Fruit fly (Drosophila melanogaster) whole organism, embryonic: ENCODE results near the gene Prim2.

Source experiments
- Adf1 ChIP-seq: fragments of 200-800 bp; sonication (Bioruptor generic); IDR thresholded peaks from 2 replicates; pipeline ENCODE4 v1.3.6; 2022; ENCODE audit warnings: missing biosample characterization, missing genetic modification characterization
- Bgb ChIP-seq: fragments of 200-800 bp; sonication (Bioruptor generic); IDR thresholded peaks from 2 replicates; pipeline ENCODE4 v1.3.6; 2022; ENCODE audit warnings: missing biosample characterization, missing genetic modification characterization; ENCODE audit not compliant: partially characterized antibody
- CG10147 ChIP-seq: fragments of 200-800 bp; sonication (Bioruptor generic); optimal IDR thresholded peaks from 2 replicates; lab custom pipeline; 2019; ENCODE audit warnings: missing biosample characterization, mild to moderate bottlenecking, missing genetic modification characterization, moderate library complexity
- CG10543 ChIP-seq: fragments of 200-800 bp; sonication (Bioruptor generic); optimal IDR thresholded peaks from 3 replicates; lab custom pipeline; 2017; ENCODE audit warnings: missing biosample characterization, mild to moderate bottlenecking, missing genetic modification characterization, moderate library complexity
- CG13424 ChIP-seq: fragments of 200-800 bp; sonication (Bioruptor generic); optimal IDR thresholded peaks from 2 replicates; lab custom pipeline; 2019; ENCODE audit warnings: missing biosample characterization, mild to moderate bottlenecking, missing genetic modification characterization, moderate library complexity
- CG13775 ChIP-seq: fragments of 200-800 bp; sonication (Bioruptor generic); optimal IDR thresholded peaks from 3 replicates; lab custom pipeline; 2017; ENCODE audit warnings: missing biosample characterization, mild to moderate bottlenecking, missing genetic modification characterization
- CG15514 ChIP-seq: fragments of 200-800 bp; sonication (Bioruptor generic); optimal IDR thresholded peaks from 3 replicates; lab custom pipeline; 2017; ENCODE audit warnings: missing biosample characterization, missing genetic modification characterization, mild to moderate bottlenecking, moderate library complexity, missing genetic modification reagents
- CG16813 ChIP-seq: fragments of 200-800 bp; sonication (Bioruptor generic); IDR thresholded peaks from 3 replicates; pipeline ENCODE4 v1.3.6; 2022; ENCODE audit warnings: missing biosample characterization, missing genetic modification characterization; ENCODE audit not compliant: partially characterized antibody
- CG16815 ChIP-seq: fragments of 200-800 bp; sonication (Bioruptor generic); optimal IDR thresholded peaks from 3 replicates; lab custom pipeline; 2017; ENCODE audit warnings: missing biosample characterization, mild to moderate bottlenecking, missing genetic modification characterization
- CG17361 ChIP-seq: fragments of 200-800 bp; sonication (Bioruptor generic); IDR thresholded peaks from 3 replicates; pipeline ENCODE4 v1.3.6; 2022; ENCODE audit warnings: missing biosample characterization, missing genetic modification characterization
- CG34224 ChIP-seq: fragments of 200-800 bp; sonication (Bioruptor generic); IDR thresholded peaks from 3 replicates; pipeline ENCODE4 v1.3.6; 2022; ENCODE audit warnings: missing biosample characterization, missing genetic modification characterization; ENCODE audit not compliant: partially characterized antibody
- CG34422 ChIP-seq: fragments of 200-800 bp; sonication (Bioruptor generic); IDR thresholded peaks from 3 replicates; pipeline ENCODE4 v1.3.6; 2022; ENCODE audit warnings: missing biosample characterization, missing genetic modification characterization
- CG4360 ChIP-seq: fragments of 200-800 bp; sonication (Bioruptor generic); IDR thresholded peaks from 2 replicates; pipeline ENCODE4 v1.3.6; 2022; ENCODE audit warnings: missing biosample characterization, missing genetic modification characterization
- CG7271 ChIP-seq: fragments of 200-800 bp; sonication (Bioruptor generic); optimal IDR thresholded peaks from 2 replicates; lab custom pipeline; 2018; ENCODE audit warnings: missing biosample characterization, mild to moderate bottlenecking, missing genetic modification characterization, moderate library complexity
- CG8290 ChIP-seq, 3 experiments: fragments of 200-800 bp; sonication (Bioruptor generic); optimal IDR thresholded peaks; 2 replicates each; lab custom pipeline; 2016 to 2019; ENCODE audit warnings: missing biosample characterization in 3 of 3, missing genetic modification characterization in 3 of 3, mild to moderate bottlenecking in 2 of 3, moderate library complexity in 1 of 3
- CG9797 ChIP-seq: fragments of 200-800 bp; sonication (Bioruptor generic); optimal IDR thresholded peaks from 3 replicates; lab custom pipeline; 2018; ENCODE audit warnings: missing biosample characterization, mild to moderate bottlenecking, missing genetic modification characterization
- Dbx ChIP-seq: fragments of 200-800 bp; sonication (Bioruptor generic); IDR thresholded peaks from 3 replicates; pipeline ENCODE4 v1.3.6; 2022; ENCODE audit warnings: missing biosample characterization, missing genetic modification characterization
- Doc3 ChIP-seq: fragments of 200-800 bp; sonication (Bioruptor generic); IDR thresholded peaks from 3 replicates; pipeline ENCODE4 v1.3.6; 2022; ENCODE audit warnings: missing biosample characterization, missing genetic modification characterization; ENCODE audit not compliant: partially characterized antibody
- Drgx ChIP-seq: fragments of 200-800 bp; sonication (Bioruptor generic); IDR thresholded peaks from 2 replicates; pipeline ENCODE4 v1.3.6; 2022; ENCODE audit warnings: missing biosample characterization, missing genetic modification characterization
- Gug ChIP-seq: fragments of 200-800 bp; sonication (Bioruptor generic); IDR thresholded peaks from 4 replicates; pipeline ENCODE4 v1.3.6; 2022; ENCODE audit warnings: missing biosample characterization, missing genetic modification characterization
- HLH4C ChIP-seq: fragments of 200-800 bp; sonication (Bioruptor generic); IDR thresholded peaks from 3 replicates; pipeline ENCODE4 v1.3.6; 2022; ENCODE audit warnings: missing biosample characterization, missing genetic modification characterization; ENCODE audit not compliant: partially characterized antibody
- HLH54F ChIP-seq: fragments of 200-800 bp; sonication (Bioruptor generic); optimal IDR thresholded peaks from 3 replicates; lab custom pipeline; 2016; ENCODE audit warnings: missing biosample characterization, missing genetic modification characterization
- Hmr ChIP-seq: fragments of 200-800 bp; sonication (Bioruptor generic); optimal IDR thresholded peaks from 3 replicates; lab custom pipeline; 2017; ENCODE audit warnings: mild to moderate bottlenecking, missing biosample characterization, missing genetic modification reagents, missing genetic modification characterization
- Lhr ChIP-seq: fragments of 200-800 bp; sonication (Bioruptor generic); optimal IDR thresholded peaks from 3 replicates; lab custom pipeline; 2017; ENCODE audit warnings: mild to moderate bottlenecking, missing biosample characterization, missing genetic modification reagents, missing genetic modification characterization
- Med ChIP-seq: fragments of 200-800 bp; sonication (Bioruptor generic); peaks from one replicate; lab custom pipeline; 2016; ENCODE audit warnings: missing biosample characterization, missing genetic modification characterization, mild to moderate bottlenecking, inconsistent platforms, moderate library complexity
- Optix ChIP-seq: fragments of 200-800 bp; sonication (Bioruptor generic); IDR thresholded peaks from 3 replicates; pipeline ENCODE4 v1.3.6; 2022; ENCODE audit warnings: missing biosample characterization, missing genetic modification characterization
- Pdp1 ChIP-seq, 2 experiments: fragments of 200-800 bp; sonication (Bioruptor generic); optimal IDR thresholded peaks; 3 replicates each; lab custom pipeline; 2016; ENCODE audit warnings: missing biosample characterization in 2 of 2, missing genetic modification characterization in 2 of 2, mild to moderate bottlenecking in 1 of 2, moderate library complexity in 1 of 2
- ac ChIP-seq: fragments of 200-800 bp; sonication (Bioruptor generic); optimal IDR thresholded peaks from 3 replicates; lab custom pipeline; 2017; ENCODE audit warnings: missing biosample characterization, mild to moderate bottlenecking, missing genetic modification characterization
- amos ChIP-seq: fragments of 200-800 bp; sonication (Bioruptor generic); IDR thresholded peaks from 2 replicates; pipeline ENCODE4 v1.3.6; 2022; ENCODE audit warnings: missing biosample characterization, missing genetic modification characterization; ENCODE audit not compliant: partially characterized antibody
- ara ChIP-seq: fragments of 200-800 bp; sonication (Bioruptor generic); IDR thresholded peaks from 2 replicates; pipeline ENCODE4 v1.3.6; 2022; ENCODE audit warnings: missing biosample characterization, missing genetic modification characterization
- bab2 ChIP-seq: fragments of 200-800 bp; sonication (Bioruptor generic); optimal IDR thresholded peaks from 2 replicates; lab custom pipeline; 2016; ENCODE audit warnings: missing biosample characterization, missing genetic modification characterization
- br ChIP-seq: fragments of >200 bp; optimal IDR thresholded peaks from 2 replicates; lab custom pipeline; 2017
- ci ChIP-seq: fragments of 200-800 bp; sonication (Bioruptor generic); IDR thresholded peaks from 3 replicates; pipeline ENCODE4 v1.3.6; 2022; ENCODE audit warnings: missing biosample characterization, missing genetic modification characterization
- ems ChIP-seq: fragments of 200-800 bp; sonication (Bioruptor generic); optimal IDR thresholded peaks from 3 replicates; lab custom pipeline; 2016; ENCODE audit warnings: missing biosample characterization, missing genetic modification characterization
- fd102C ChIP-seq: fragments of 200-800 bp; sonication (Bioruptor generic); optimal IDR thresholded peaks from 2 replicates; lab custom pipeline; 2018; ENCODE audit warnings: missing biosample characterization, mild to moderate bottlenecking, missing genetic modification characterization, moderate library complexity
- fd64A ChIP-seq: fragments of 200-800 bp; sonication (Bioruptor generic); optimal IDR thresholded peaks from 3 replicates; lab custom pipeline; 2018; ENCODE audit warnings: missing biosample characterization, mild to moderate bottlenecking, missing genetic modification characterization
- gfzf ChIP-seq: fragments of 200-800 bp; sonication (Bioruptor generic); optimal IDR thresholded peaks from 2 replicates; lab custom pipeline; 2016; ENCODE audit warnings: missing biosample characterization, mild to moderate bottlenecking, missing genetic modification characterization, moderate library complexity
- hb ChIP-seq: fragments of 200-800 bp; sonication (Bioruptor generic); IDR thresholded peaks from 3 replicates; pipeline ENCODE4 v1.3.6; 2022; ENCODE audit warnings: missing biosample characterization, missing genetic modification characterization; ENCODE audit not compliant: partially characterized antibody
- lab ChIP-seq: fragments of 200-800 bp; sonication (Bioruptor generic); optimal IDR thresholded peaks from 3 replicates; lab custom pipeline; 2017; ENCODE audit warnings: missing biosample characterization, missing genetic modification characterization, mild to moderate bottlenecking, moderate library complexity, missing genetic modification reagents
- nom ChIP-seq: fragments of 200-800 bp; sonication (Bioruptor generic); optimal IDR thresholded peaks from 2 replicates; lab custom pipeline; 2017; ENCODE audit warnings: missing biosample characterization, missing genetic modification characterization, mild to moderate bottlenecking, moderate library complexity, missing genetic modification reagents
- pnt ChIP-seq: fragments of 200-800 bp; sonication (Bioruptor generic); optimal IDR thresholded peaks from 3 replicates; lab custom pipeline; 2016; ENCODE audit warnings: missing biosample characterization, missing genetic modification characterization
- psq ChIP-seq: fragments of 200-800 bp; sonication (Bioruptor generic); optimal IDR thresholded peaks from 2 replicates; lab custom pipeline; 2017; ENCODE audit warnings: missing biosample characterization, missing genetic modification characterization
- rib ChIP-seq: fragments of 200-800 bp; sonication (Bioruptor generic); IDR thresholded peaks from 2 replicates; pipeline ENCODE4 v1.3.6; 2022; ENCODE audit warnings: missing biosample characterization, missing genetic modification characterization
- sd ChIP-seq: fragments of 200-800 bp; sonication (Bioruptor generic); optimal IDR thresholded peaks from 3 replicates; lab custom pipeline; 2018; ENCODE audit warnings: missing biosample characterization, mild to moderate bottlenecking, missing genetic modification characterization, moderate library complexity
- seq ChIP-seq: fragments of 200-800 bp; sonication (Bioruptor generic); IDR thresholded peaks from 2 replicates; pipeline ENCODE4 v1.3.6; 2022; ENCODE audit warnings: missing biosample characterization, missing genetic modification characterization
- vvl ChIP-seq: fragments of 200-800 bp; sonication (Bioruptor generic); IDR thresholded peaks from 2 replicates; pipeline ENCODE4 v1.3.6; 2022; ENCODE audit warnings: missing biosample characterization, missing genetic modification characterization

Prim2 gene

DNA sequence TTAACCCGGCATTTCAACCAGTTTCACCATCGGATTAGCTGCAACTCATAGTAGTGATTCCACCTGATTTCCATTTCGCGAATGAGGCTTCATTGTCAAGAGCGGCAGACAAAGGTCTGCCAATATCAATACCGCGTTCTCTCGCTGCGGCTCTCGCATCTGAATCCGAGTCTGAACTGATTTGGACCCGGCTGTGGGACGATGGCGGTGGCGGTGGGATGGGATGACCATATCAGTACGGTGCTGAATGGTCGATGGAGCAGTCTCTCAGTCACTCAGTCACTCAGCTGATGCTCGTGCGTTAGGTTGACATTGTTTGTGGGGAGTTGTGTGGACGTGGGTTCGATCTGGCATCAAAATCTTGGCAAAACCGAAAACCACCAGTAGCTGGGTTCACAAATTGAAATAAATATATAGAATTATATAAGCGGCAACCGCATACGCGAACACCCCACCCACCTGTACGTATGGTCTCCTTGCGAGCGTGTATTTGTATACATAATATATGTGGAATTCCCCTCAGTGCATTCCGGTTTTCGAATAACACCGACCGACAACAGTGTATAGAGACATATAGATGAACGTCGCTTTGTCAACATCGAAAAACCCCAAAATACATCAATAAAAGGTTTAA is 44.3 kb downstream of the Prim2 start, which contains the start of gene Spn77Ba (continued):
- TF ChIP-seq CG34422 (GFP tag; lab: Robert Waterston, UW) (0 out of 3 replicates have a peak, but pooled peaks have one; percentile 28), Drgx (GFP tag; lab: Robert Waterston, UW) (peak; percentile 53), Pdp1 (GFP tag; optimal IDR thresholded peaks at IDR 0.05; lab: Kevin White, UChicago) (peak in 1 of 2 experiments; percentile 50), Gug (no peak), br (lab: Kevin White, UChicago) (no peak), CG10543 (GFP tag; lab: Kevin White, UChicago) (peak; percentile 6), CG8290 (GFP tag; optimal IDR thresholded peaks at IDR 0.05; lab: Kevin White, UChicago) (no peak), CG8290 (tag; optimal IDR thresholded peaks at IDR 0.05; lab: Kevin White, UChicago) (peak in 1 of 2 experiments; percentile 29), HLH4C (GFP tag; lab: Robert Waterston, UW) (0 out of 3 replicates have a peak, but pooled peaks have one; percentile 31), sd (tag; lab: Kevin White, UChicago) (peak; percentile 46), Adf1 (GFP tag; lab: Robert Waterston, UW) (peak; percentile 18; the same call in 1 of the 2 replicates), Med (GFP tag; lab: Kevin White, UChicago) (peak; percentile 48), rib (GFP tag; lab: Robert Waterston, UW) (0 out of 2 replicates have a peak, but pooled peaks have one; percentile 32), CG9797 (GFP tag; lab: Kevin White, UChicago) (no peak), lab (peak; percentile 22), nom (peak; percentile 84), vvl (GFP tag; lab: Robert Waterston, UW) (peak; percentile 27; the same call in 1 of the 2 replicates)
- TF ChIP-seq, all 482 proteins: peak for 26

DNA sequence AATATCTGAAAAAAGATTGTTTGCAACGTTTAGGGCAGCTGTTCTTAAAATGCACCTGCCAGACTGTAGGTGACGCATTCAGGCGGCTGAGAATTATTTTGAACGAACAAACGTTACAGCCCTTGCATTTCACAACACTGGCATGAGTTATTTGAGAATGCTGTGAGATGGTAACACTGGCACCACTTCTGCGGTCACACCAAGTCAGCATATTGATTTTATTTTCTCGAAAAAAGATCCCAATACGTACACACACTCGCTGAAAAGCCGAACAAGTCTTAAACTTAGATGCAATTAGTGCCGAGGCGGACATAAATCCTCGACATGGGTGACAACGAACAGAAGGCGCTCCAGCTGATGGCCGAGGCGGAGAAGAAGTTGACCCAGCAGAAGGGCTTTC is 47.9 kb downstream of the Prim2 start, which contains the start of gene alphaSnap:
Gene alphaSnap, plus strand, starts transcription at position 164 of the 400 bp plus-strand sequence.
- peak; percentile 31 for TF ChIP-seq HLH54F (GFP tag; lab: Kevin White, UChicago)
- peak; percentile 68 for TF ChIP-seq ac (GFP tag; lab: Kevin White, UChicago)
- TF ChIP-seq ems (GFP tag; lab: Kevin White, UChicago) = peak; percentile 26
- peak; percentile 80 for TF ChIP-seq Lhr (GFP tag; lab: Kevin White, UChicago)
- TF ChIP-seq CG17361 (GFP tag; lab: Robert Waterston, UW) = no peak
- no peak for TF ChIP-seq CG7271 (tag; lab: Kevin White, UChicago)
- no peak for TF ChIP-seq Drgx (GFP tag; lab: Robert Waterston, UW)
- peak; percentile 85 for TF ChIP-seq gfzf (GFP tag; lab: Kevin White, UChicago)
- TF ChIP-seq Bgb = peak; percentile 45; the same call in 1 of the 2 replicates
- TF ChIP-seq Doc3 (GFP tag; lab: Robert Waterston, UW) = 0 out of 3 replicates have a peak, but pooled peaks have one; percentile 31
- no peak for TF ChIP-seq fd64A (GFP tag; lab: Kevin White, UChicago)
- peak; percentile 50; the same call in 1 of the 3 replicates for TF ChIP-seq ci (GFP tag; lab: Robert Waterston, UW)
- TF ChIP-seq CG16813 (GFP tag; lab: Robert Waterston, UW) = peak; percentile 36; the same call in 1 of the 3 replicates
- TF ChIP-seq CG13775 (GFP tag; lab: Kevin White, UChicago) = peak; percentile 30
- peak; percentile 11 for TF ChIP-seq CG13424 (tag; lab: Kevin White, UChicago)
- 0 out of 2 replicates have a peak, but pooled peaks have one; percentile 10 for TF ChIP-seq ara (GFP tag; lab: Robert Waterston, UW)
- peak; percentile 74 for TF ChIP-seq CG15514 (GFP tag; lab: Kevin White, UChicago)
- no peak for TF ChIP-seq fd102C (GFP tag; lab: Kevin White, UChicago)
- TF ChIP-seq CG16815 = no peak
- peak; percentile 45; the same call in 1 of the 2 replicates for TF ChIP-seq seq
- TF ChIP-seq bab2 (GFP tag; lab: Kevin White, UChicago) = no peak
- TF ChIP-seq Dbx (GFP tag; lab: Robert Waterston, UW) = peak; percentile 33; the same call in 1 of the 3 replicates
- TF ChIP-seq Hmr (GFP tag; lab: Kevin White, UChicago) = peak; percentile 57
- no peak for TF ChIP-seq hb (GFP tag; lab: Robert Waterston, UW)
- no peak for TF ChIP-seq CG10147 (GFP tag; lab: Kevin White, UChicago)
- TF ChIP-seq CG34224 = peak; percentile 36; the same call in 1 of the 3 replicates
- no peak for TF ChIP-seq pnt
- TF ChIP-seq psq (GFP tag; lab: Kevin White, UChicago) = no peak
- peak; percentile 44 for TF ChIP-seq amos (GFP tag; lab: Robert Waterston, UW)
- 0 out of 3 replicates have a peak, but pooled peaks have one; percentile 6 for TF ChIP-seq Optix (GFP tag; lab: Robert Waterston, UW)
- TF ChIP-seq CG4360 (GFP tag; lab: Robert Waterston, UW) = peak; percentile 6; the same call in 1 of the 2 replicates
- no peak for TF ChIP-seq br (lab: Kevin White, UChicago)
